Worm (Caenorhabditis elegans) whole organism, L4/young adult: ENCODE data around the gene sas-6.

Experiments used
- W03F9.2 ChIP-seq: fragments of 150-350 bp; optimal IDR thresholded peaks from 2 replicates; lab custom pipeline; 2014; ENCODE audit warnings: missing biosample characterization, missing genetic modification characterization
- dao-5 ChIP-seq: sonication (generic microtip); optimal IDR thresholded peaks from 2 replicates; lab custom pipeline; 2016; ENCODE audit warnings: missing genotype, missing genetic modification characterization, moderate library complexity, missing compliant biosample characterization

The sas-6 gene

DNA sequence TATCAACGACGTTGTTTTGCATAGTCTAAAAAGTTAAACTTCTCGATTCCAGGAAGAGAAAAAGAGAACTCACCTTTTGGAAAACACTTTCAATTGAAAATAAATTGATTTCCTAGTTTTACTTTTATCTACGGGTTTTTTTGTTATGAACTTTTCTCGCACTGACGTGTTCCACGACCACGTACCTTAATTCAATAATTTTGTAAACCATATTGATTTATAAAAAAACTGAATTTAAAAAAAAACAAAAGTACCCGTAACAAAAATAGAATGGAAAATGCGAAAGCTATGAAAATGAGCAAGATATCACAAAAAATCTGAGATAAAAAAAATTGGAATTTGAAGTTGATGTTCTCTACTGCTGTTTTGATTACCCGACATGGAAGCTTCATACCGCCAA is 46.3 kb downstream of the sas-6 start, which contains the start of gene C47A4.3:
TSS of gene C47A4.3 (minus strand) at position 101 of the 400 bp plus-strand sequence.
- TF ChIP-seq dao-5 (no peak), W03F9.2 (tag; lab: Kevin White, UChicago) (no peak)
